Fruit fly (Drosophila melanogaster) whole organism, embryonic: ENCODE measurements around the gene CG8117.

Experiments
- CG10209 ChIP-seq: fragments of 200-800 bp; sonication (Bioruptor generic); optimal IDR thresholded peaks from 3 replicates; lab custom pipeline; 2017; ENCODE audit warnings: missing biosample characterization, mild to moderate bottlenecking, missing genetic modification characterization, missing genetic modification reagents
- CG10431 ChIP-seq: fragments of 200-800 bp; sonication (Bioruptor generic); optimal IDR thresholded peaks from 3 replicates; lab custom pipeline; 2018; ENCODE audit warnings: missing biosample characterization, mild to moderate bottlenecking, missing genetic modification characterization
- CG10959 ChIP-seq: fragments of 200-800 bp; sonication (Bioruptor generic); IDR thresholded peaks from 2 replicates; pipeline ENCODE4 v1.3.6; 2022; ENCODE audit warnings: missing biosample characterization, missing genetic modification characterization
- CG11696 ChIP-seq: fragments of 200-800 bp; sonication (Bioruptor generic); IDR thresholded peaks from 2 replicates; pipeline ENCODE4 v1.3.6; 2022; ENCODE audit warnings: missing biosample characterization, missing genetic modification characterization
- CG12104 ChIP-seq: fragments of 200-800 bp; sonication (Bioruptor generic); optimal IDR thresholded peaks from 3 replicates; lab custom pipeline; 2016; ENCODE audit warnings: missing biosample characterization, missing genetic modification characterization
- CG13296 ChIP-seq: fragments of 200-800 bp; sonication (Bioruptor generic); optimal IDR thresholded peaks from 3 replicates; lab custom pipeline; 2018; ENCODE audit warnings: missing biosample characterization, mild to moderate bottlenecking, missing genetic modification characterization
- CG14667 ChIP-seq: fragments of 200-800 bp; sonication (Bioruptor generic); IDR thresholded peaks from 2 replicates; pipeline ENCODE4 v1.3.6; 2022; ENCODE audit warnings: missing biosample characterization, missing genetic modification characterization
- CG1529 ChIP-seq: fragments of 200-800 bp; sonication (Bioruptor generic); optimal IDR thresholded peaks from 3 replicates; lab custom pipeline; 2018; ENCODE audit warnings: missing biosample characterization, missing genetic modification characterization
- CG18011 ChIP-seq: fragments of 200-800 bp; sonication (Bioruptor generic); optimal IDR thresholded peaks from 2 replicates; lab custom pipeline; 2017; ENCODE audit warnings: missing biosample characterization, missing genetic modification characterization, mild to moderate bottlenecking, moderate library complexity, missing genotype
- CG2202 ChIP-seq: fragments of 200-800 bp; sonication (Bioruptor generic); optimal IDR thresholded peaks from 2 replicates; lab custom pipeline; 2018; ENCODE audit warnings: missing biosample characterization, mild to moderate bottlenecking, missing genetic modification characterization
- CG30020 ChIP-seq: fragments of 200-800 bp; optimal IDR thresholded peaks from 2 replicates; lab custom pipeline; 2019; ENCODE audit warnings: missing biosample characterization, mild to moderate bottlenecking, missing genetic modification characterization, moderate library complexity
- CG5180 ChIP-seq: fragments of 200-800 bp; sonication (Bioruptor generic); optimal IDR thresholded peaks from 3 replicates; lab custom pipeline; 2017; ENCODE audit warnings: missing biosample characterization, missing genetic modification characterization, mild to moderate bottlenecking, moderate library complexity, missing genetic modification reagents
- CG5953 ChIP-seq: fragments of 200-800 bp; sonication (Bioruptor generic); IDR thresholded peaks from 2 replicates; pipeline ENCODE4 v1.3.6; 2022; ENCODE audit warnings: missing biosample characterization, missing genetic modification characterization
- CG6272 ChIP-seq: fragments of 200-800 bp; sonication (Bioruptor generic); IDR thresholded peaks from 2 replicates; pipeline ENCODE4 v1.3.6; 2022; ENCODE audit warnings: missing biosample characterization, missing genetic modification characterization
- CG7372 ChIP-seq: fragments of 200-800 bp; sonication (Bioruptor generic); IDR thresholded peaks from 2 replicates; pipeline ENCODE4 v1.3.6; 2022; ENCODE audit warnings: missing biosample characterization, missing genetic modification characterization
- CG7928 ChIP-seq: fragments of 200-800 bp; sonication (Bioruptor generic); optimal IDR thresholded peaks from 2 replicates; lab custom pipeline; 2017; ENCODE audit warnings: missing biosample characterization, mild to moderate bottlenecking, missing genetic modification characterization
- CG8089 ChIP-seq: fragments of 200-800 bp; sonication (Bioruptor generic); optimal IDR thresholded peaks from 3 replicates; lab custom pipeline; 2016; ENCODE audit warnings: missing biosample characterization, missing genetic modification characterization
- D ChIP-seq, 2 experiments: fragments of 200-800 bp in 1 of 2; fragments of >200 bp in 1 of 2; sonication (Bioruptor generic) in 1 of 2; optimal IDR thresholded peaks; 2 replicates in 1 of 2; 3 replicates in 1 of 2; lab custom pipeline; 2017; ENCODE audit warnings: mild to moderate bottlenecking in 1 of 2, missing biosample characterization in 1 of 2, missing genetic modification characterization in 1 of 2, missing genetic modification reagents in 1 of 2
- Deaf1 ChIP-seq: fragments of 200-800 bp; optimal IDR thresholded peaks from 3 replicates; lab custom pipeline; 2019; ENCODE audit warnings: missing biosample characterization, mild to moderate bottlenecking, missing genetic modification characterization, moderate library complexity
- Dek ChIP-seq: fragments of 200-800 bp; sonication (Bioruptor generic); optimal IDR thresholded peaks from 3 replicates; lab custom pipeline; 2019; ENCODE audit warnings: missing biosample characterization, mild to moderate bottlenecking, missing genetic modification characterization, moderate library complexity
- E2f2 ChIP-seq: fragments of 200-800 bp; sonication (Bioruptor generic); IDR thresholded peaks from 2 replicates; pipeline ENCODE4 v1.3.6; 2022; ENCODE audit warnings: missing biosample characterization, missing genetic modification characterization
- Eip74EF ChIP-seq, 2 experiments: fragments of 200-800 bp in 1 of 2; fragments of >200 bp in 1 of 2; sonication (Bioruptor generic) in 1 of 2; optimal IDR thresholded peaks; 2 replicates each; lab custom pipeline; 2017 to 2019; ENCODE audit warnings: missing biosample characterization in 2 of 2, missing genetic modification characterization in 2 of 2, mild to moderate bottlenecking in 1 of 2, moderate library complexity in 1 of 2
- Hand ChIP-seq: fragments of 200-800 bp; sonication (Bioruptor generic); optimal IDR thresholded peaks from 2 replicates; lab custom pipeline; 2017; ENCODE audit warnings: mild to moderate bottlenecking, missing biosample characterization, missing genetic modification reagents, missing genetic modification characterization
- Hey ChIP-seq: fragments of 200-800 bp; sonication (Bioruptor generic); optimal IDR thresholded peaks from 3 replicates; lab custom pipeline; 2018; ENCODE audit warnings: missing biosample characterization, mild to moderate bottlenecking, missing genetic modification characterization
- Hmr ChIP-seq: fragments of 200-800 bp; sonication (Bioruptor generic); optimal IDR thresholded peaks from 3 replicates; lab custom pipeline; 2017; ENCODE audit warnings: mild to moderate bottlenecking, missing biosample characterization, missing genetic modification reagents, missing genetic modification characterization
- Hmx ChIP-seq: fragments of 200-800 bp; sonication (Bioruptor generic); optimal IDR thresholded peaks from 2 replicates; lab custom pipeline; 2016; ENCODE audit warnings: missing biosample characterization, missing genetic modification characterization
- Meics ChIP-seq: fragments of 200-800 bp; sonication (Bioruptor generic); optimal IDR thresholded peaks from 2 replicates; lab custom pipeline; 2017; ENCODE audit warnings: missing biosample characterization, mild to moderate bottlenecking, missing genetic modification characterization
- Ravus ChIP-seq: fragments of 200-800 bp; sonication (Bioruptor generic); IDR thresholded peaks from 2 replicates; pipeline ENCODE4 v1.3.6; 2022; ENCODE audit warnings: missing biosample characterization, missing genetic modification characterization
- Xbp1 ChIP-seq: fragments of 200-800 bp; sonication (Bioruptor generic); optimal IDR thresholded peaks from 3 replicates; lab custom pipeline; 2016; ENCODE audit warnings: missing biosample characterization, mild to moderate bottlenecking, missing genetic modification characterization
- btn ChIP-seq: fragments of 200-800 bp; sonication (Bioruptor generic); optimal IDR thresholded peaks from 2 replicates; lab custom pipeline; 2016; ENCODE audit warnings: missing biosample characterization, missing genetic modification characterization
- cg ChIP-seq: fragments of 200-800 bp; sonication (Bioruptor generic); optimal IDR thresholded peaks from 3 replicates; lab custom pipeline; 2019; ENCODE audit warnings: missing biosample characterization, mild to moderate bottlenecking, missing genetic modification characterization, moderate library complexity
- corto ChIP-seq: fragments of 200-800 bp; sonication (Bioruptor generic); optimal IDR thresholded peaks from 2 replicates; lab custom pipeline; 2016; ENCODE audit warnings: missing biosample characterization, mild to moderate bottlenecking, missing genetic modification characterization, moderate library complexity
- eve ChIP-seq, 2 experiments: fragments of >200 bp; optimal IDR thresholded peaks; 2 replicates each; lab custom pipeline; 2017; ENCODE audit warnings: missing biosample characterization in 2 of 2, missing genetic modification characterization in 2 of 2
- eyg ChIP-seq: fragments of 200-800 bp; sonication (Bioruptor generic); optimal IDR thresholded peaks from 3 replicates; lab custom pipeline; 2016; ENCODE audit warnings: missing biosample characterization, missing genetic modification characterization
- ftz-f1 ChIP-seq: fragments of 200-800 bp; sonication (Bioruptor generic); optimal IDR thresholded peaks from 2 replicates; lab custom pipeline; 2016; ENCODE audit warnings: missing biosample characterization, missing genetic modification characterization
- gcm2 ChIP-seq: fragments of 200-800 bp; sonication (Bioruptor generic); optimal IDR thresholded peaks from 2 replicates; lab custom pipeline; 2016; ENCODE audit warnings: missing biosample characterization, missing genetic modification characterization
- gfzf ChIP-seq: fragments of 200-800 bp; sonication (Bioruptor generic); optimal IDR thresholded peaks from 2 replicates; lab custom pipeline; 2016; ENCODE audit warnings: missing biosample characterization, mild to moderate bottlenecking, missing genetic modification characterization, moderate library complexity
- grau ChIP-seq: fragments of 200-800 bp; optimal IDR thresholded peaks from 3 replicates; lab custom pipeline; 2019; ENCODE audit warnings: missing biosample characterization, mild to moderate bottlenecking, missing genetic modification characterization, moderate library complexity
- insv ChIP-seq, 2 experiments: fragments of 200-800 bp; sonication (Bioruptor generic); optimal IDR thresholded peaks; 3 replicates each; lab custom pipeline; 2016 to 2018; ENCODE audit warnings: missing biosample characterization in 2 of 2, missing genetic modification characterization in 2 of 2
- klu ChIP-seq: fragments of 200-800 bp; sonication (Bioruptor generic); IDR thresholded peaks from 2 replicates; pipeline ENCODE4 v1.3.6; 2022; ENCODE audit warnings: missing biosample characterization, missing genetic modification characterization
- mld ChIP-seq: fragments of 200-800 bp; sonication (Bioruptor generic); IDR thresholded peaks from 3 replicates; pipeline ENCODE4 v1.3.6; 2022; ENCODE audit warnings: missing biosample characterization, missing genetic modification characterization; ENCODE audit not compliant: partially characterized antibody
- oc ChIP-seq: fragments of 200-800 bp; sonication (Bioruptor generic); optimal IDR thresholded peaks from 2 replicates; lab custom pipeline; 2018; ENCODE audit warnings: missing biosample characterization, mild to moderate bottlenecking, missing genetic modification characterization, moderate library complexity
- peb ChIP-seq: fragments of 200-800 bp; sonication (Bioruptor generic); IDR thresholded peaks from 2 replicates; pipeline ENCODE4 v1.3.6; 2022; ENCODE audit warnings: missing biosample characterization, missing genetic modification characterization
- pfk ChIP-seq: fragments of 200-800 bp; sonication (Bioruptor generic); optimal IDR thresholded peaks from 2 replicates; lab custom pipeline; 2018; ENCODE audit warnings: missing biosample characterization, mild to moderate bottlenecking, missing genetic modification characterization, moderate library complexity
- pzg ChIP-seq: fragments of 200-800 bp; sonication (Bioruptor generic); optimal IDR thresholded peaks from 3 replicates; lab custom pipeline; 2018; ENCODE audit warnings: missing biosample characterization, mild to moderate bottlenecking, missing genetic modification characterization, moderate library complexity
- salm ChIP-seq: fragments of 200-800 bp; sonication (Bioruptor generic); optimal IDR thresholded peaks from 2 replicates; lab custom pipeline; 2018; ENCODE audit warnings: missing biosample characterization, mild to moderate bottlenecking, missing genetic modification characterization
- tna ChIP-seq: fragments of 200-800 bp; sonication (Bioruptor generic); IDR thresholded peaks from 2 replicates; pipeline ENCODE4 v1.3.6; 2022; ENCODE audit warnings: missing biosample characterization, missing genetic modification characterization; ENCODE audit not compliant: partially characterized antibody
- unc-4 ChIP-seq: fragments of 200-800 bp; sonication (Bioruptor generic); IDR thresholded peaks from 2 replicates; pipeline ENCODE4 v1.3.6; 2022; ENCODE audit warnings: missing biosample characterization, missing genetic modification characterization; ENCODE audit not compliant: partially characterized antibody
- zen2 ChIP-seq: fragments of 200-800 bp; sonication (Bioruptor generic); IDR thresholded peaks from 3 replicates; pipeline ENCODE4 v1.3.6; 2022; ENCODE audit warnings: missing biosample characterization, missing genetic modification characterization; ENCODE audit not compliant: partially characterized antibody

Gene CG8117

dm6 chrX:15622970-15623402, 21.0 kb upstream of the CG8117 start (continued):
- TF ChIP-seq gcm2 = peak; percentile 1
- TF ChIP-seq CG8089 (GFP tag; lab: Kevin White, UChicago) = peak; percentile 61
- TF ChIP-seq corto (GFP tag; lab: Kevin White, UChicago) = peak; percentile 54
- TF ChIP-seq Meics (GFP tag; lab: Kevin White, UChicago) = peak; percentile 75
- peak; percentile 77 for TF ChIP-seq Dek (tag; lab: Kevin White, UChicago)
- peak; percentile 60 for TF ChIP-seq CG10209 (GFP tag; lab: Kevin White, UChicago)
- peak; percentile 41; the same call in 1 of the 2 replicates for TF ChIP-seq peb (GFP tag; lab: Robert Waterston, UW)
- peak; percentile 61 for TF ChIP-seq Deaf1
- peak; percentile 34 for TF ChIP-seq Hmx
- TF ChIP-seq insv (GFP tag; optimal IDR thresholded peaks at IDR 0.05; lab: Kevin White, UChicago) = no peak
- TF ChIP-seq CG12104 (GFP tag; lab: Kevin White, UChicago) = peak; percentile 22
- peak; percentile 29 for TF ChIP-seq Hand (GFP tag; lab: Kevin White, UChicago)
- no peak for TF ChIP-seq pzg (GFP tag; lab: Kevin White, UChicago)
- TF ChIP-seq E2f2 (GFP tag; lab: Robert Waterston, UW) = peak; percentile 57
- TF ChIP-seq D (optimal IDR thresholded peaks at IDR 0.05; lab: Kevin White, UChicago) = no peak
- TF ChIP-seq D (GFP tag; optimal IDR thresholded peaks at IDR 0.05; lab: Kevin White, UChicago) = peak; percentile 62
- peak; percentile 11 for TF ChIP-seq CG30020 (tag; lab: Kevin White, UChicago)
- TF ChIP-seq Xbp1 (GFP tag; lab: Kevin White, UChicago) = peak; percentile 79
- TF ChIP-seq CG6272 = peak; percentile 77
- TF ChIP-seq pfk (GFP tag; lab: Kevin White, UChicago) = peak; percentile 41
- TF ChIP-seq CG13296 (GFP tag; lab: Kevin White, UChicago) = peak; percentile 72
- TF ChIP-seq tna (GFP tag; lab: Robert Waterston, UW) = no peak
- TF ChIP-seq unc-4 (GFP tag; lab: Robert Waterston, UW) = no peak
- peak; percentile 81 for TF ChIP-seq CG5953 (GFP tag; lab: Robert Waterston, UW)
- peak; percentile 41; the same call in 1 of the 2 replicates for TF ChIP-seq CG10959 (GFP tag; lab: Robert Waterston, UW)
- peak; percentile 68 for TF ChIP-seq btn
- TF ChIP-seq Hmr = peak; percentile 76
- peak; percentile 51 for TF ChIP-seq oc (tag; lab: Kevin White, UChicago)
- peak; percentile 32 for TF ChIP-seq salm (tag; lab: Kevin White, UChicago)
- TF ChIP-seq Ravus = peak; percentile 66
- no peak for TF ChIP-seq CG10431 (GFP tag; lab: Kevin White, UChicago)
- peak; percentile 64 for TF ChIP-seq klu (GFP tag; lab: Robert Waterston, UW)
- peak; percentile 56 for TF ChIP-seq eyg (GFP tag; lab: Kevin White, UChicago)
- TF ChIP-seq CG11696 (GFP tag; lab: Robert Waterston, UW) = peak; percentile 68
- peak; percentile 4 for TF ChIP-seq Hey (tag; lab: Kevin White, UChicago)
- peak; percentile 78 for TF ChIP-seq grau (tag; lab: Kevin White, UChicago)
- peak in 1 of 2 experiments; percentile 85 for TF ChIP-seq eve (GFP tag; optimal IDR thresholded peaks at IDR 0.05; lab: Kevin White, UChicago)
- TF ChIP-seq gfzf (GFP tag; lab: Kevin White, UChicago) = no peak
- peak; percentile 32 for TF ChIP-seq CG18011 (GFP tag; lab: Kevin White, UChicago)
- peak in 1 of 2 experiments; percentile 67 for TF ChIP-seq Eip74EF (GFP tag; optimal IDR thresholded peaks at IDR 0.05; lab: Kevin White, UChicago)
- TF ChIP-seq CG7928 = peak; percentile 23
- TF ChIP-seq CG2202 (tag; lab: Kevin White, UChicago) = no peak
- peak; percentile 86 for TF ChIP-seq CG7372 (GFP tag; lab: Robert Waterston, UW)
- TF ChIP-seq ftz-f1 (GFP tag; lab: Kevin White, UChicago) = no peak
- TF ChIP-seq zen2 (GFP tag; lab: Robert Waterston, UW) = no peak
- TF ChIP-seq CG5180 (GFP tag; lab: Kevin White, UChicago) = peak; percentile 35
- TF ChIP-seq CG14667 = peak; percentile 78
- no peak for TF ChIP-seq cg (GFP tag; lab: Kevin White, UChicago)
- no peak for TF ChIP-seq mld (GFP tag; lab: Robert Waterston, UW)
- TF ChIP-seq CG1529 (GFP tag; lab: Kevin White, UChicago) = peak; percentile 54
